Worm (Caenorhabditis elegans): ENCODE measurements around the gene mbk-2.

mbk-2 gene

DNA sequence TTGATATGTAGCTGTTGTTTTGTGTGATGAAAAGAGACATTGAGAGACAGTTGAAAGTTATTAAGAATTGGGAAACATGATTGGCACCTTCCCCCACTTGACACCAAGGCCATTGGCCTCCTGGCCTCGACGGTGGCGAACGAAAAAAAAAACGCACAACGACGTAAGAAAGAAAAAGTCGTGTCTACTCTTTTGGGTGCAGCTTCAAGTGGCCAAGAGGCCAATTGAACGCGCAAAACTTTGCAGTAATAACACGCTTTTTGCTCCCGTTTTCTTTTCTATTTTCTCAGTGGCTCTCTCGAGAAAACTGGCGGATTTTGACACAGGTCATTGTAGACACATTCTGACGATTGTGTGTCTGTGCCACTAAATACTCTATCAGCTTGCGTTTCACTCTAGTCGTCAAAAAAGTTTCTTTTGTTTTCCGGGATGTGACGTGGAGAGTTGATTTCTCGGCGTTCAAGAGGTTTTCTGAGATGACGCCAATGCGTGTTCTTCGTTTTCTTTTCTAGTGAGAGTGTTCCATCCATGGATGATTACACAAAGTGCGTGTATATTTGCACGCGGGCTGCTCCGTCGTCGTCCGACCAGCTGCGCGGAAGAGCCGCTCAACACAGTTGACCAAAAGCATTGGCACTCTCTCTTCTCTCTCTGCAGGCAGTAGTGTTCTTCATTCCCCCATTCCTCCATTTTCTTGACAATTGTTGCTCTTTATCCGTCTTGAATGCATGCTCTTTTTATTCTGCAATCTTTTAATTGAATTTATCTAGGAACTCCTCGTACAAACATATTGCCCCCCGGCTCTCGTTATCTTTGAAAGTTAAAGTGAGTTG, 21.7 kb downstream of the mbk-2 start:
- no peak for TF ChIP-seq lin-13 (tag; optimal IDR thresholded peaks at IDR 0.05)
- peak; percentile 4 for TF ChIP-seq sem-2 (GFP tag; optimal IDR thresholded peaks at IDR 0.05)
- TF ChIP-seq hlh-1 (tag; optimal IDR thresholded peaks at IDR 0.05), result peak; percentile 64
- TF ChIP-seq elt-3 (tag; optimal IDR thresholded peaks at IDR 0.05), result no peak
- TF ChIP-seq cnd-1 (tag; optimal IDR thresholded peaks at IDR 0.05), result peak; percentile 56
- no peak for TF ChIP-seq drap-1 (GFP tag; optimal IDR thresholded peaks at IDR 0.05)

DNA sequence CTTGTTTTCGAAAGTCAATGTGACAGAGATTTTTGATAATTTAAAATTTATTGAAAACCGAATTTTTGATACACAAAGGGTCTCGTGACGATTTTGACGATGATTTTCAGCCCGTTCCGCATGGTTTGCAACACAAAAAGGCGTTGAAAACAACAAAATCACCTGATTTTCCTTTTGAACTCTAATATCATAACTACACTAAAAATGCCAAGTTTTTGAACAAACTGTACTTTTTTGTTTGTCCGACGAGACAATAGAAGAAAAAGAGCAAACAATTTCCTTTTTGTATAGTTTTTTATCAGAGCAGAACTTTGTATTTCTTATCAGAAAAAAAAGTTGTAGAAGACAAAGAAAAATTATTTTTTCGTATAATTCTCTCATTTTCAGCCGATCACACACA, 23.2 kb downstream of the mbk-2 start:
- no peak for TF ChIP-seq nhr-28 (tag; optimal IDR thresholded peaks at IDR 0.05)
- no peak for TF ChIP-seq ham-2 (GFP tag; optimal IDR thresholded peaks at IDR 0.05)
- no peak for TF ChIP-seq lin-13 (tag; optimal IDR thresholded peaks at IDR 0.05)
- TF ChIP-seq sem-2 (GFP tag; optimal IDR thresholded peaks at IDR 0.05), result no peak
- no peak for TF ChIP-seq nhr-12 (tag; optimal IDR thresholded peaks at IDR 0.05)
- no peak for TF ChIP-seq unc-62 (GFP tag; optimal IDR thresholded peaks at IDR 0.05)
- no peak for TF ChIP-seq elt-1 (tag; optimal IDR thresholded peaks at IDR 0.05; ENCODE audit: borderline replicate concordance, insufficient read depth)
- TF ChIP-seq nhr-76 (tag; optimal IDR thresholded peaks at IDR 0.05), result no peak
- no peak for TF ChIP-seq ceh-43 (GFP tag; optimal IDR thresholded peaks at IDR 0.05)
- TF ChIP-seq flh-1 (GFP tag; optimal IDR thresholded peaks at IDR 0.05), result no peak
- TF ChIP-seq nhr-2 (tag; optimal IDR thresholded peaks at IDR 0.05), result no peak
- no peak for TF ChIP-seq mep-1 (tag; optimal IDR thresholded peaks at IDR 0.05)
- TF ChIP-seq cnd-1 (tag; optimal IDR thresholded peaks at IDR 0.05), result no peak
- TF ChIP-seq unc-120 (tag; optimal IDR thresholded peaks at IDR 0.05; ENCODE audit: poor library complexity, severe bottlenecking), result no peak

DNA sequence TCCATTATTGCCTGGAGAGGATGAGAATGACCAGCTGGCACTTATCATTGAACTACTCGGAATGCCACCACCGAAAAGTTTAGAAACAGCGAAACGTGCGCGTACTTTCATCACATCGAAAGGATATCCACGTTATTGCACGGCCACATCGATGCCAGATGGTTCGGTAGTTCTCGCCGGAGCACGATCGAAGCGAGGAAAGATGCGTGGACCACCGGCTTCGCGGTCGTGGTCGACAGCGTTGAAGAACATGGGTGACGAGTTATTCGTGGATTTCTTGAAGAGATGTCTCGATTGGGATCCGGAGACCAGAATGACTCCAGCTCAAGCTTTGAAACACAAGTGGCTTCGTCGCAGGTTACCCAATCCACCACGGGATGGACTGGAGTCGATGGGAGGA, 24.6 kb downstream of the mbk-2 start:
- TF ChIP-seq nhr-28 (tag; optimal IDR thresholded peaks at IDR 0.05) (no peak), lin-32 (GFP tag; optimal IDR thresholded peaks at IDR 0.05) (peak; percentile 12)

DNA sequence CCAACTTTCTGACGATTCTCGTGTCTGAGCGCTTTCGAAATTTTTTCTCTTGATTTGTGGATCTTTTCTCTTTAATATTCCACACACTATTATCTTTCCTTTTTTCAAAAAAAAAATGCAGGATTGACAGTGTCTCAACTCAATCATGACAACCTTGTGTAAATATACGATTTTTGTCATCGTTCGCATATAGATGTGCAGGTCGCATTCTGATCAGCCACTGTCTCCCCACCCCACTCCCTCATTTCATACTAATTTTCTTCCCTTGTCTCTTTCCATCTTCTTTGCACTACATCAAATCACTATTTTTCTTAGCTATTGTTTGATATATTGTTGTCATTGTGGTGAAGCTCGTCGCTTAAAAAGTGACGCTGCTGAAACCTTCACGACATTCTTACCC, 26.3 kb downstream of the mbk-2 start:
- TF ChIP-seq mab-5 (tag; optimal IDR thresholded peaks at IDR 0.05), result no peak
- no peak for TF ChIP-seq ztf-11 (tag; optimal IDR thresholded peaks at IDR 0.05)
- no peak for TF ChIP-seq ceh-39 (tag; optimal IDR thresholded peaks at IDR 0.05)
- TF ChIP-seq sptf-1 (tag; optimal IDR thresholded peaks at IDR 0.05), result no peak
- TF ChIP-seq elt-1 (tag; optimal IDR thresholded peaks at IDR 0.05; ENCODE audit: borderline replicate concordance, insufficient read depth), result no peak
- no peak for TF ChIP-seq lsy-2 (tag; optimal IDR thresholded peaks at IDR 0.05)
- no peak for TF ChIP-seq cnd-1 (tag; optimal IDR thresholded peaks at IDR 0.05)
- no peak for TF ChIP-seq blmp-1 (tag; optimal IDR thresholded peaks at IDR 0.05)
- TF ChIP-seq mls-2 (tag; optimal IDR thresholded peaks at IDR 0.05), result no peak
- no peak for TF ChIP-seq unc-62 (GFP tag; optimal IDR thresholded peaks at IDR 0.05)
- TF ChIP-seq tbx-8 (GFP tag; optimal IDR thresholded peaks at IDR 0.05), result no peak
- TF ChIP-seq pha-4 (tag; optimal IDR thresholded peaks at IDR 0.05), result no peak
- no peak for TF ChIP-seq nhr-76 (tag; optimal IDR thresholded peaks at IDR 0.05)
- TF ChIP-seq unc-120 (tag; optimal IDR thresholded peaks at IDR 0.05; ENCODE audit: poor library complexity, severe bottlenecking), result no peak
- no peak for TF ChIP-seq nhr-28 (tag; optimal IDR thresholded peaks at IDR 0.05)
- no peak for TF ChIP-seq lin-32 (GFP tag; optimal IDR thresholded peaks at IDR 0.05)
- no peak for TF ChIP-seq zip-8 (tag; optimal IDR thresholded peaks at IDR 0.05)

DNA sequence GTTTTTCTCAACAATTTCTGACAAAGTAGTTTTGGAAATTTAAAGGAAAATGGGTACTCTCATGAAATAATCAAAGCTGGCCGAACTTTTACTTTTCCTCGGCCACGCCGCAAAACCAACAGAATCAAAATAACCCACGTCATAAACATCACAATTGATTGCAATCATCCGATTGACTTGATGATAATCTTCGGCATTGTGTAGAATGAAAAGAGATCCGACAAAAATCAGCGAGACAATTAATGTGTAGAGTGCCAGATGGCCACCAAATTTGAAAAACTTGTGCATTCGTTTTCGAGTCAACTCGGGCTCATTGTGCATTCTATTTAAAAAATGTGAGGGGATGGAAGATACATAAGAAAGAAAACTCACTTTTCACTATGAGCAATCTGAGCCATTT, 27.9 kb downstream of the mbk-2 start:
- TF ChIP-seq unc-62 (GFP tag; optimal IDR thresholded peaks at IDR 0.05) (peak; percentile 33), ceh-83 (GFP tag; optimal IDR thresholded peaks at IDR 0.05) (peak; percentile 7), ces-1 (GFP tag; optimal IDR thresholded peaks at IDR 0.05) (peak; percentile 12), nhr-76 (tag; optimal IDR thresholded peaks at IDR 0.05) (no peak), elt-1 (tag; optimal IDR thresholded peaks at IDR 0.05; ENCODE audit: borderline replicate concordance, insufficient read depth) (peak; percentile 92)
